Worm (Caenorhabditis elegans): Measurements from ENCODE around the gene tpi-1.

ce11 chrII:12054558-12054957 is 15.6 kb upstream of the tpi-1 start:
- TF ChIP-seq ceh-82 (tag; optimal IDR thresholded peaks at IDR 0.05) (no peak), egl-27 (tag; optimal IDR thresholded peaks at IDR 0.05) (no peak)
